Fruit fly (Drosophila melanogaster) whole organism, wandering third instar larva: ENCODE measurements around the gene CG18476.

Experiments used
- Abd-B ChIP-seq: fragments of >200 bp; optimal IDR thresholded peaks from 2 replicates; lab custom pipeline; 2017; ENCODE audit warnings: missing biosample characterization, missing genetic modification characterization
- CG32264 ChIP-seq: fragments of 200-800 bp; sonication (Bioruptor generic); optimal IDR thresholded peaks from 2 replicates; lab custom pipeline; 2016; ENCODE audit warnings: missing biosample characterization, missing genetic modification characterization
- CG9705 ChIP-seq: fragments of 200-800 bp; sonication (Bioruptor generic); optimal IDR thresholded peaks from 2 replicates; lab custom pipeline; 2018; ENCODE audit warnings: missing biosample characterization, mild to moderate bottlenecking, missing genetic modification characterization
- CrebA ChIP-seq: fragments of 200-800 bp; sonication (Bioruptor generic); optimal IDR thresholded peaks from 2 replicates; lab custom pipeline; 2016; ENCODE audit warnings: missing biosample characterization, mild to moderate bottlenecking, missing genetic modification characterization, borderline replicate concordance
- Dfd ChIP-seq: fragments of >200 bp; optimal IDR thresholded peaks from 2 replicates; lab custom pipeline; 2017; ENCODE audit warnings: missing biosample characterization, missing genetic modification characterization
- Dif ChIP-seq: fragments of 200-275, 200-300 bp; sonication (Bioruptor generic); optimal IDR thresholded peaks from 2 replicates; lab custom pipeline; 2018; ENCODE audit warnings: missing biosample characterization, missing genetic modification characterization; ENCODE audit not compliant: partially characterized antibody
- GATAd ChIP-seq: sonication (Bioruptor generic); optimal IDR thresholded peaks from 2 replicates; lab custom pipeline; 2016; ENCODE audit warnings: missing biosample characterization, missing genetic modification characterization
- HLH106 ChIP-seq: fragments of 200-800 bp; optimal IDR thresholded peaks from 3 replicates; lab custom pipeline; 2019; ENCODE audit warnings: missing biosample characterization, mild to moderate bottlenecking, missing genetic modification characterization, moderate library complexity
- Hnf4 ChIP-seq: fragments of 200-800 bp; sonication (Bioruptor generic); optimal IDR thresholded peaks from 2 replicates; lab custom pipeline; 2016; ENCODE audit warnings: missing biosample characterization, mild to moderate bottlenecking, missing genetic modification characterization
- Hr78 ChIP-seq: fragments of >200 bp; optimal IDR thresholded peaks from 2 replicates; lab custom pipeline; 2017; ENCODE audit warnings: missing biosample characterization, missing genetic modification characterization
- Hr83 ChIP-seq: fragments of 200-300 bp; sonication (Bioruptor generic); optimal IDR thresholded peaks from 2 replicates; lab custom pipeline; 2016; ENCODE audit warnings: missing biosample characterization, mild to moderate bottlenecking, missing genetic modification characterization, moderate library complexity; ENCODE audit not compliant: poor library complexity, severe bottlenecking
- Jra ChIP-seq: sonication (Bioruptor generic); optimal IDR thresholded peaks from 2 replicates; lab custom pipeline; 2016; ENCODE audit warnings: missing biosample characterization, missing genetic modification characterization
- Mio ChIP-seq: sonication (Bioruptor generic); optimal IDR thresholded peaks from 2 replicates; lab custom pipeline; 2016; ENCODE audit warnings: missing biosample characterization, missing genetic modification characterization
- Myc ChIP-seq: fragments of >200 bp; optimal IDR thresholded peaks from 2 replicates; lab custom pipeline; 2017
- N ChIP-seq: fragments of >200 bp; optimal IDR thresholded peaks from 2 replicates; lab custom pipeline; 2018; ENCODE audit warnings: missing biosample characterization, missing external identifiers, missing genetic modification characterization
- OdsH ChIP-seq: fragments of 200-800 bp; sonication (Bioruptor generic); optimal IDR thresholded peaks from 2 replicates; lab custom pipeline; 2016; ENCODE audit warnings: missing biosample characterization, mild to moderate bottlenecking, missing genetic modification characterization
- Rel ChIP-seq, 2 experiments: fragments of 200-800 bp; sonication (Bioruptor generic) in 1 of 2; optimal IDR thresholded peaks; 2 replicates in 1 of 2; 3 replicates in 1 of 2; lab custom pipeline; 2016 to 2019; ENCODE audit warnings: mild to moderate bottlenecking in 2 of 2, missing biosample characterization in 2 of 2, missing genetic modification characterization in 2 of 2, moderate library complexity in 1 of 2
- Sp1 ChIP-seq: fragments of 200-800 bp; sonication (Bioruptor generic); optimal IDR thresholded peaks from 3 replicates; lab custom pipeline; 2019; ENCODE audit warnings: missing biosample characterization, mild to moderate bottlenecking, missing genetic modification characterization, moderate library complexity
- Vsx2 ChIP-seq: fragments of 200-300, 225-300 bp; sonication (Bioruptor generic); optimal IDR thresholded peaks from 2 replicates; lab custom pipeline; 2018; ENCODE audit warnings: missing biosample characterization, missing genetic modification characterization; ENCODE audit not compliant: partially characterized antibody
- br ChIP-seq: fragments of 200-800 bp; sonication (Bioruptor generic); optimal IDR thresholded peaks from 2 replicates; lab custom pipeline; 2016; ENCODE audit warnings: missing biosample characterization, missing genetic modification characterization
- brk ChIP-seq: fragments of 200-800 bp; sonication (Bioruptor generic); optimal IDR thresholded peaks from 2 replicates; lab custom pipeline; 2016; ENCODE audit warnings: missing biosample characterization, mild to moderate bottlenecking, missing genetic modification characterization
- dl ChIP-seq, 2 experiments: fragments of 175-275, 200-275 bp in 1 of 2; fragments of 200-275 bp in 1 of 2; sonication (Bioruptor generic); optimal IDR thresholded peaks; lab custom pipeline; 2018; ENCODE audit warnings: mild to moderate bottlenecking in 2 of 2, missing biosample characterization in 2 of 2, missing genetic modification characterization in 2 of 2, moderate library complexity in 2 of 2; ENCODE audit not compliant: partially characterized antibody in 2 of 2, insufficient read depth in 1 of 2
- dmrt93B ChIP-seq: fragments of 200-800 bp; sonication (Bioruptor generic); optimal IDR thresholded peaks from 2 replicates; lab custom pipeline; 2018; ENCODE audit warnings: missing biosample characterization, mild to moderate bottlenecking, missing genetic modification characterization
- dsf ChIP-seq: sonication (Bioruptor generic); optimal IDR thresholded peaks from 2 replicates; lab custom pipeline; 2016; ENCODE audit warnings: missing biosample characterization, missing genetic modification characterization, borderline replicate concordance
- ey ChIP-seq: fragments of 200-800 bp; sonication (Bioruptor generic); optimal IDR thresholded peaks from 2 replicates; lab custom pipeline; 2016; ENCODE audit warnings: missing biosample characterization, missing genetic modification characterization
- foxo ChIP-seq, 2 experiments: fragments of 200-800 bp; sonication (Bioruptor generic); optimal IDR thresholded peaks; 2 replicates in 1 of 2; 3 replicates in 1 of 2; lab custom pipeline; 2016 to 2017; ENCODE audit warnings: missing biosample characterization in 2 of 2, missing genetic modification characterization in 2 of 2
- fru ChIP-seq: fragments of 200-800 bp; sonication (Bioruptor generic); optimal IDR thresholded peaks from 3 replicates; lab custom pipeline; 2016; ENCODE audit warnings: missing biosample characterization, mild to moderate bottlenecking, missing genetic modification characterization
- h ChIP-seq: fragments of 200-800 bp; sonication (Bioruptor generic); optimal IDR thresholded peaks from 3 replicates; lab custom pipeline; 2016; ENCODE audit warnings: missing biosample characterization, mild to moderate bottlenecking, missing genetic modification characterization
- jim ChIP-seq: fragments of 175-275, 200-325 bp; sonication (Bioruptor generic); optimal IDR thresholded peaks from 2 replicates; lab custom pipeline; 2016; ENCODE audit warnings: missing biosample characterization, mild to moderate bottlenecking, missing genetic modification characterization
- lola ChIP-seq: fragments of >200 bp; optimal IDR thresholded peaks from 2 replicates; lab custom pipeline; 2017; ENCODE audit warnings: missing biosample characterization, missing genetic modification characterization
- pan ChIP-seq: fragments of >200 bp; optimal IDR thresholded peaks from 2 replicates; lab custom pipeline; 2017
- psq ChIP-seq: fragments of 200-800 bp; sonication (Bioruptor generic); optimal IDR thresholded peaks from 3 replicates; lab custom pipeline; 2017; ENCODE audit warnings: missing biosample characterization, mild to moderate bottlenecking, missing genetic modification characterization, moderate library complexity
- rgr ChIP-seq: fragments of 200-800 bp; sonication (Bioruptor generic); optimal IDR thresholded peaks from 3 replicates; lab custom pipeline; 2016; ENCODE audit warnings: missing biosample characterization, mild to moderate bottlenecking, missing genetic modification characterization
- sage ChIP-seq: fragments of 200-800 bp; sonication (Bioruptor generic); optimal IDR thresholded peaks from 2 replicates; lab custom pipeline; 2016; ENCODE audit warnings: missing biosample characterization, mild to moderate bottlenecking, missing genetic modification characterization
- sv ChIP-seq: fragments of 200-800 bp; sonication (Bioruptor generic); optimal IDR thresholded peaks from 3 replicates; lab custom pipeline; 2016; ENCODE audit warnings: missing biosample characterization, missing genetic modification characterization
- tai ChIP-seq: sonication (Bioruptor generic); optimal IDR thresholded peaks from 2 replicates; lab custom pipeline; 2016; ENCODE audit warnings: missing biosample characterization, missing genetic modification characterization
- usp ChIP-seq: fragments of >200 bp; optimal IDR thresholded peaks from 2 replicates; lab custom pipeline; 2017; ENCODE audit warnings: missing biosample characterization, missing genetic modification characterization
- woc ChIP-seq: sonication (Bioruptor generic); optimal IDR thresholded peaks from 2 replicates; lab custom pipeline; 2016; ENCODE audit warnings: missing biosample characterization, mild to moderate bottlenecking, missing genetic modification characterization

The CG18476 gene

DNA sequence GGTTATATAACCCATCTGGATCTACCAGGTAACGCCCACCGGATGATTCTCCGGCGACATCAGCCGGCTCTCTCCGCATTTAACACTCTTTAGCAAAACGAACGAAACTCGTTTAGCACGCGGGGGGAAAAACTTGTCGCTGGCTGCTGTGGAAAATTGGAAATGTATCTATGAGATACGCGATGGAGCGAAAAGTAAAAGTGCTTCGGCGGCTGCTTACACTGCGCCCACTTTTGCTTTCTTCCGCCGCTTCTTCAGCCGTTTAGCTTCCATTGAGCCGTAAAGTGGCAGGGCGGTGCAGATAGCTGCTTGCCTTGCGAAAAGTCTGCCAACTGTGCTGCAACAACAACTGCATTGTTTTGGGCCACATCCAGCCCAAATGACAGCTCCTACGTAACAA lies 16.7 kb downstream of the CG18476 start:
- TF ChIP-seq dsf (no peak), Vsx2 (GFP tag; lab: Kevin White, UChicago) (no peak), dmrt93B (GFP tag; lab: Kevin White, UChicago) (no peak), Dfd (GFP tag; lab: Kevin White, UChicago) (no peak), N (GFP tag; lab: Kevin White, UChicago) (no peak), Sp1 (GFP tag; lab: Kevin White, UChicago) (no peak), Rel (GFP tag; optimal IDR thresholded peaks at IDR 0.05; lab: Kevin White, UChicago) (no peak), Rel (tag; optimal IDR thresholded peaks at IDR 0.05; lab: Kevin White, UChicago) (no peak), Mio (GFP tag; lab: Kevin White, UChicago) (no peak), tai (GFP tag; lab: Kevin White, UChicago) (no peak), Abd-B (GFP tag; lab: Kevin White, UChicago) (no peak), GATAd (GFP tag; lab: Kevin White, UChicago) (no peak), OdsH (no peak), CG9705 (GFP tag; lab: Kevin White, UChicago) (no peak), pan (lab: Kevin White, UChicago) (no peak), brk (GFP tag; lab: Kevin White, UChicago) (no peak)

DNA sequence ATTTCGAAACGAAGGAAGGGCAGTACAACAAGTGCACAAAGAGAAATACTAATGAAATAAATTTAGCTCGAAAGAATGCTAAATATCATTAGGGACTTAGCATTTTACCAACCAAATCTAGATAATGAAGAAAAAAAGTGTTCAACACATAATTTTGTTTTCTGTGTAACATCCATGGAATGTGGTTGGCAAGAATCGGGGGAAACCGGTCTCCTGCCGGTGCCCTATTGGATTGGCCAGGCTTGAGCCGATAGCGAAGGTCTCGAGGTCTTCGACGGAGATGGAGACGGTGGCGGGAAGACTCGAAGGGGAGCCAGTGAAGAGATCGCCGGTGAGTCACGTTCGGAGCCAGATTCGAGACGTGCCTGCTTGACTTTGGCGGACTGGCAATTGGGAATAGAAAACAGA lies 20.1 kb downstream of the CG18476 start:
- no peak for TF ChIP-seq Dfd (GFP tag; lab: Kevin White, UChicago)
- no peak for TF ChIP-seq Abd-B (GFP tag; lab: Kevin White, UChicago)
- TF ChIP-seq Dif (GFP tag; lab: Kevin White, UChicago): no peak
- peak; percentile 72 for TF ChIP-seq tai (GFP tag; lab: Kevin White, UChicago)
- peak; percentile 42 to 90 for TF ChIP-seq foxo (GFP tag; optimal IDR thresholded peaks at IDR 0.05; lab: Kevin White, UChicago)
- no peak for TF ChIP-seq Vsx2 (GFP tag; lab: Kevin White, UChicago)
- TF ChIP-seq usp (GFP tag; lab: Kevin White, UChicago): no peak
- TF ChIP-seq h (GFP tag; lab: Kevin White, UChicago): peak; percentile 91
- TF ChIP-seq GATAd (GFP tag; lab: Kevin White, UChicago): no peak
- TF ChIP-seq rgr (GFP tag; lab: Kevin White, UChicago): peak; percentile 88
- TF ChIP-seq Hr83 (GFP tag; lab: Kevin White, UChicago): peak; percentile 19
- peak; percentile 78 for TF ChIP-seq sage (GFP tag; lab: Kevin White, UChicago)
- TF ChIP-seq Sp1 (GFP tag; lab: Kevin White, UChicago): peak; percentile 84
- TF ChIP-seq Hr78: no peak
- peak; percentile 90 for TF ChIP-seq br (GFP tag; lab: Kevin White, UChicago)
- peak; percentile 70 for TF ChIP-seq Jra (GFP tag; lab: Kevin White, UChicago)
- no peak for TF ChIP-seq dl (GFP tag; optimal IDR thresholded peaks at IDR 0.05; lab: Kevin White, UChicago; ENCODE audit: insufficient read depth in 1 of 2, partially characterized antibody in 2 of 2)
- TF ChIP-seq Rel (GFP tag; optimal IDR thresholded peaks at IDR 0.05; lab: Kevin White, UChicago): peak; percentile 79
- peak; percentile 69 for TF ChIP-seq Rel (tag; optimal IDR thresholded peaks at IDR 0.05; lab: Kevin White, UChicago)
- TF ChIP-seq woc (GFP tag; lab: Kevin White, UChicago): peak; percentile 93
- peak; percentile 56 for TF ChIP-seq CG9705 (GFP tag; lab: Kevin White, UChicago)
- no peak for TF ChIP-seq pan (lab: Kevin White, UChicago)
- TF ChIP-seq dmrt93B (GFP tag; lab: Kevin White, UChicago): peak; percentile 47
- TF ChIP-seq HLH106 (tag; lab: Kevin White, UChicago): peak; percentile 83
- TF ChIP-seq jim (GFP tag; lab: Kevin White, UChicago): no peak
- no peak for TF ChIP-seq dsf
- peak; percentile 70 for TF ChIP-seq CG32264 (GFP tag; lab: Kevin White, UChicago)
- TF ChIP-seq sv (GFP tag; lab: Kevin White, UChicago): no peak
- no peak for TF ChIP-seq CrebA (GFP tag; lab: Kevin White, UChicago)
- peak; percentile 92 for TF ChIP-seq fru (GFP tag; lab: Kevin White, UChicago)
- TF ChIP-seq N (GFP tag; lab: Kevin White, UChicago): no peak
- no peak for TF ChIP-seq Mio (GFP tag; lab: Kevin White, UChicago)
- TF ChIP-seq Hnf4 (GFP tag; lab: Kevin White, UChicago): peak; percentile 92
- TF ChIP-seq brk (GFP tag; lab: Kevin White, UChicago): peak; percentile 82
- TF ChIP-seq OdsH: peak; percentile 87
- peak; percentile 80 for TF ChIP-seq psq
- no peak for TF ChIP-seq Myc (lab: Kevin White, UChicago)
- no peak for TF ChIP-seq lola
- peak; percentile 92 for TF ChIP-seq ey (GFP tag; lab: Kevin White, UChicago)
- TF ChIP-seq, all 38 proteins: peak for 21
